Worm (Caenorhabditis elegans): ENCODE measurements around the gene H06I04.3.

ce11 chrIII:3103905-3104360 is 33.6 kb downstream of the H06I04.3 start, which contains the start of gene Y53G8B.2:
- TF ChIP-seq dpl-1 (GFP tag; optimal IDR thresholded peaks at IDR 0.05) (no peak), zfh-2 (GFP tag; conservative IDR thresholded peaks at IDR 0.05) (no peak), bed-2 (GFP tag; IDR thresholded peaks at IDR 0.05) (no peak), F57C9.4 (tag; optimal IDR thresholded peaks at IDR 0.05) (no peak), B0336.3 (GFP tag; IDR thresholded peaks at IDR 0.05) (no peak), ceh-79 (tag; optimal IDR thresholded peaks at IDR 0.05) (no peak), snpc-4 (GFP tag; optimal IDR thresholded peaks at IDR 0.05) (no peak), snpc-4 (tag; optimal IDR thresholded peaks at IDR 0.05) (no peak), sea-2 (GFP tag; IDR thresholded peaks at IDR 0.05) (no peak), Y79H2A.3 (GFP tag; conservative IDR thresholded peaks at IDR 0.05) (no peak), attf-3 (GFP tag; conservative IDR thresholded peaks at IDR 0.05) (no peak), hsf-1 (GFP tag; IDR thresholded peaks at IDR 0.05) (no peak)
